Worm (Caenorhabditis elegans): ENCODE results near the gene abhd-5.2.
A peak's percentile ranks its signal among the peaks of the same experiment; 100 is the strongest.

The abhd-5.2 gene

ce11 chrV:4823323-4823682, 21.2 kb upstream of the abhd-5.2 start, which contains the start of gene adss-1:
TSS of gene adss-1 (minus strand) at chrV:4823423.
- TF ChIP-seq hlh-17 (GFP tag; optimal IDR thresholded peaks at IDR 0.05; ENCODE audit: borderline replicate concordance) = no peak
- no peak for TF ChIP-seq vab-15 (tag; optimal IDR thresholded peaks at IDR 0.05)
- no peak for TF ChIP-seq zip-4 (GFP tag; optimal IDR thresholded peaks at IDR 0.05)
- no peak for TF ChIP-seq lir-3 (tag; optimal IDR thresholded peaks at IDR 0.05; ENCODE audit: poor library complexity)
- no peak for TF ChIP-seq lin-15B (tag; optimal IDR thresholded peaks at IDR 0.05)
- TF ChIP-seq ztf-11 (tag; optimal IDR thresholded peaks at IDR 0.05) = no peak
- TF ChIP-seq ztf-4 (tag; optimal IDR thresholded peaks at IDR 0.05) = no peak
- no peak for TF ChIP-seq sup-37 (GFP tag; optimal IDR thresholded peaks at IDR 0.05)
- no peak for TF ChIP-seq mab-9 (GFP tag; IDR thresholded peaks at IDR 0.05)
- TF ChIP-seq ceh-63 (GFP tag; optimal IDR thresholded peaks at IDR 0.05) = no peak
- TF ChIP-seq sptf-1 (tag; optimal IDR thresholded peaks at IDR 0.05) = no peak
- TF ChIP-seq efl-1 (optimal IDR thresholded peaks at IDR 0.05) = no peak
- TF ChIP-seq efl-1 (GFP tag; optimal IDR thresholded peaks at IDR 0.05 in 1 of 2) = no peak
- no peak for TF ChIP-seq nhr-20 (tag; optimal IDR thresholded peaks at IDR 0.05)
- TF ChIP-seq unc-130 (tag; optimal IDR thresholded peaks at IDR 0.05) = no peak

DNA sequence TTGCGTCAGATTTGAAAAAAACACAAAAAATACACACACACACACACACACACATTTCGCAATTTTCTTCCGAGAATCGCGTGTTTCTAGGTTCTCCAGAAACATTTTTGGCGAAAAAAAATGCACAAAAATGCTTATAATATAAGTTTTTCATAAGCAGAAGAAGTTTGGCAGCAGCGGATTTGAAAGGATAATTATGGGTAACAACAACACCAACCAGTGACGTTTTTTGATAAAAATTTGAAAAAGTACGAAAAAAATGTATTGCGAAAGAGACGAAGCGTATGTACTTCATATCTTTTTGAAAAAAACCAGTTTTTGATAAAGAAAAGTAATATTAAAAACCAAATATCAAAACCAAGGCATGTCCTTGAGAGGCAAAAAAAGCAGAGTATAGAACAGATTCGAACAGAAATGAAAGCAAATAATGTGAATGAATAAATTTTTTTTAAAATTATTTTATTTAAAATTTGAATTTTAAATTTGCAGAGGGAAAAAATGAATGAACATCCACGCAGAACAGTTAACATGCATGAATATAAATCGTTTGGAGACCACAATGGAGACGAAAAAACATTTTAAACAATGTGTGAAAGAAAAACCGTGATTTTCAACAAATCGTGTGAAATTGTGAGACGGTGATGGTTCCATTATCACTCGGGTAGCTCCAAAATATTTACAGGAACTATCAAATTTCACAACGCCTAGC, 20.6 kb upstream of the abhd-5.2 start:
- TF ChIP-seq grh-1 (GFP tag; IDR thresholded peaks at IDR 0.05) (0 out of 2 replicates have a peak, but pooled peaks have one; percentile 6), C34B4.2 (tag; optimal IDR thresholded peaks at IDR 0.05) (no peak), nhr-20 (tag; optimal IDR thresholded peaks at IDR 0.05) (peak; percentile 25), nhr-90 (tag; optimal IDR thresholded peaks at IDR 0.05; ENCODE audit: poor library complexity) (peak; percentile 72), mef-2 (tag; optimal IDR thresholded peaks at IDR 0.05) (no peak), lin-35 (GFP tag; optimal IDR thresholded peaks at IDR 0.05) (peak in 1 of 2 experiments; percentile 10), ama-1 (optimal IDR thresholded peaks at IDR 0.05) (peak; percentile 80), lin-13 (GFP tag; optimal IDR thresholded peaks at IDR 0.05) (peak; percentile 13), efl-3 (GFP tag; optimal IDR thresholded peaks at IDR 0.05) (no peak), egl-13 (tag; optimal IDR thresholded peaks at IDR 0.05) (no peak), C16A3.4 (tag; optimal IDR thresholded peaks at IDR 0.05) (no peak), lin-14 (GFP tag; optimal IDR thresholded peaks at IDR 0.05) (peak; percentile 7), aha-1 (tag; optimal IDR thresholded peaks at IDR 0.05) (no peak), lir-3 (tag; optimal IDR thresholded peaks at IDR 0.05; ENCODE audit: poor library complexity) (no peak), nhr-47 (tag; optimal IDR thresholded peaks at IDR 0.05) (peak; percentile 19), mep-1 (tag; optimal IDR thresholded peaks at IDR 0.05) (peak; percentile 21), C04F5.9 (tag; optimal IDR thresholded peaks at IDR 0.05) (no peak), nhr-19 (GFP tag; conservative IDR thresholded peaks at IDR 0.05) (peak; percentile 24), nhr-85 (tag) (peak; percentile 51), ceh-63 (GFP tag; optimal IDR thresholded peaks at IDR 0.05) (peak; percentile 2), ztf-4 (tag; optimal IDR thresholded peaks at IDR 0.05) (peak; percentile 74), skn-1 (tag; optimal IDR thresholded peaks at IDR 0.05) (peak; percentile 19), zip-4 (GFP tag; optimal IDR thresholded peaks at IDR 0.05) (peak; percentile 26), pax-3 (tag; optimal IDR thresholded peaks at IDR 0.05) (peak; percentile 58), efl-1 (optimal IDR thresholded peaks at IDR 0.05) (no peak), efl-1 (GFP tag; optimal IDR thresholded peaks at IDR 0.05 in 1 of 2) (peak in 1 of 2 experiments; percentile 87), elt-2 (tag; optimal IDR thresholded peaks at IDR 0.05) (peak; percentile 30), lsy-2 (tag; optimal IDR thresholded peaks at IDR 0.05) (peak; percentile 25), elt-3 (tag; optimal IDR thresholded peaks at IDR 0.05) (peak in 1 of 6 experiments; percentile 40), vab-15 (tag; optimal IDR thresholded peaks at IDR 0.05) (no peak), Y116A8C.19 (tag; optimal IDR thresholded peaks at IDR 0.05; ENCODE audit: borderline replicate concordance) (no peak), hlh-4 (tag; optimal IDR thresholded peaks at IDR 0.05) (no peak), pag-3 (tag; optimal IDR thresholded peaks at IDR 0.05; ENCODE audit: borderline replicate concordance, insufficient read depth) (no peak), hpl-2 (GFP tag; optimal IDR thresholded peaks at IDR 0.05) (peak; percentile 3), ces-1 (GFP tag; optimal IDR thresholded peaks at IDR 0.05) (no peak), aly-2 (tag; optimal IDR thresholded peaks at IDR 0.05) (peak; percentile 82), nhr-84 (tag; optimal IDR thresholded peaks at IDR 0.05) (no peak), nhr-71 (tag; optimal IDR thresholded peaks at IDR 0.05) (peak; percentile 57)

Measured in whole organism, L1 larva.